Worm (Caenorhabditis elegans) whole organism, L4 larva: ENCODE results near the gene T28C6.5.

Experiments used
- D1046.2 ChIP-seq: fragments of 200-800 bp; sonication (Bioruptor generic); IDR thresholded peaks from 2 replicates; pipeline ENCODE4 v1.3.6; 2022; ENCODE audit warnings: missing genetic modification characterization, missing compliant biosample characterization
- F26F4.8 ChIP-seq: fragments of 200-800 bp; sonication (Bioruptor generic); conservative IDR thresholded peaks from 2 replicates; pipeline ENCODE4 v1.3.6; 2022; ENCODE audit warnings: missing genetic modification characterization, missing compliant biosample characterization
- F44E2.7 ChIP-seq: fragments of 200-800 bp; sonication (Bioruptor generic); IDR thresholded peaks from 2 replicates; pipeline ENCODE4 v2.1.2; 2022; ENCODE audit warnings: missing genetic modification characterization, missing compliant biosample characterization
- Y105C5A.15 ChIP-seq: fragments of 200-800 bp; sonication (Bioruptor generic); IDR thresholded peaks from 2 replicates; pipeline ENCODE4 v1.3.6; 2022; ENCODE audit warnings: missing genetic modification characterization, missing compliant biosample characterization
- Y5F2A.4 ChIP-seq: fragments of 200-800 bp; sonication (Bioruptor generic); optimal IDR thresholded peaks from 2 replicates; lab custom pipeline; 2018; ENCODE audit warnings: mild to moderate bottlenecking, missing genetic modification characterization, missing compliant biosample characterization
- aha-1 ChIP-seq: fragments of 150-350 bp; peaks from one replicate; lab custom pipeline; 2014; ENCODE audit warnings: missing biosample characterization, missing genetic modification characterization
- ama-1 ChIP-seq: fragments of 150-350 bp; optimal IDR thresholded peaks from 2 replicates; lab custom pipeline; 2014; ENCODE audit warnings: inconsistent platforms, mixed read lengths
- attf-4 ChIP-seq: sonication (generic microtip); optimal IDR thresholded peaks from 3 replicates; lab custom pipeline; 2017; ENCODE audit warnings: missing biosample characterization, missing genetic modification characterization
- ceh-20 ChIP-seq: fragments of 200-800 bp; sonication (Bioruptor generic); IDR thresholded peaks from 2 replicates; pipeline ENCODE4 v1.3.6; 2022; ENCODE audit warnings: missing genetic modification reagents, missing genetic modification characterization, missing compliant biosample characterization
- ceh-44 ChIP-seq: fragments of 200-800 bp; sonication (Bioruptor generic); IDR thresholded peaks from 2 replicates; pipeline ENCODE4 v1.3.6; 2022; ENCODE audit warnings: missing genetic modification reagents, missing genetic modification characterization, missing compliant biosample characterization
- ceh-62 ChIP-seq: sonication (generic microtip); optimal IDR thresholded peaks from 2 replicates; lab custom pipeline; 2017; ENCODE audit warnings: missing biosample characterization, missing genetic modification characterization
- ceh-82 ChIP-seq: sonication (generic microtip); optimal IDR thresholded peaks from 2 replicates; lab custom pipeline; 2017; ENCODE audit warnings: missing biosample characterization, missing genetic modification characterization
- cey-2 ChIP-seq: sonication (generic microtip); optimal IDR thresholded peaks from 3 replicates; lab custom pipeline; 2017; ENCODE audit warnings: missing genetic modification characterization, mild to moderate bottlenecking, missing compliant biosample characterization, antibody characterized with exemption, borderline replicate concordance; ENCODE audit not compliant: insufficient read depth
- ctbp-1 ChIP-seq: fragments of 200-800 bp; sonication (Bioruptor generic); IDR thresholded peaks from 2 replicates; pipeline ENCODE4 v1.3.6; 2022; ENCODE audit warnings: missing genetic modification reagents, missing genetic modification characterization, missing compliant biosample characterization
- daf-19 ChIP-seq: fragments of 200-800 bp; sonication (Bioruptor generic); conservative IDR thresholded peaks from 2 replicates; pipeline ENCODE4 v1.3.6; 2022; ENCODE audit warnings: missing genetic modification characterization, missing compliant biosample characterization
- dmd-6 ChIP-seq: fragments of 200-800 bp; sonication (Bioruptor generic); IDR thresholded peaks from 2 replicates; pipeline ENCODE4 v1.3.6; 2022; ENCODE audit warnings: missing genetic modification reagents, missing genetic modification characterization, missing compliant biosample characterization
- dmd-8 ChIP-seq: fragments of 200-800 bp; sonication (Bioruptor generic); IDR thresholded peaks from 2 replicates; pipeline ENCODE4 v1.3.6; 2022; ENCODE audit warnings: missing genetic modification characterization, missing compliant biosample characterization
- dve-1 ChIP-seq: sonication (generic microtip); optimal IDR thresholded peaks from 2 replicates; lab custom pipeline; 2017; ENCODE audit warnings: antibody characterized with exemption, mild to moderate bottlenecking, missing genetic modification characterization, missing compliant biosample characterization; ENCODE audit not compliant: insufficient read depth
- fkh-10 ChIP-seq: fragments of 150-350 bp; optimal IDR thresholded peaks from 2 replicates; lab custom pipeline; 2014; ENCODE audit warnings: missing biosample characterization, missing genetic modification reagents, missing genetic modification characterization
- hmg-1.1 ChIP-seq: fragments of 200-800 bp; sonication (Bioruptor generic); IDR thresholded peaks from 2 replicates; pipeline ENCODE4 v1.3.6; 2022; ENCODE audit warnings: missing genetic modification reagents, missing genetic modification characterization, missing compliant biosample characterization
- lin-13 ChIP-seq: fragments of 150-350 bp; optimal IDR thresholded peaks from 2 replicates; lab custom pipeline; 2014; ENCODE audit warnings: missing biosample characterization, missing genetic modification reagents, missing genetic modification characterization
- lin-39 ChIP-seq: fragments of 150-350 bp; optimal IDR thresholded peaks from 2 replicates; lab custom pipeline; 2014; ENCODE audit warnings: missing biosample characterization, missing genetic modification reagents, missing genetic modification characterization
- madf-5 ChIP-seq, 2 experiments: fragments of 200-800 bp; sonication (Bioruptor generic); IDR thresholded peaks; 2 replicates each; pipeline ENCODE4 v1.3.6; 2022; ENCODE audit warnings: missing compliant biosample characterization in 2 of 2, missing genetic modification characterization in 2 of 2
- madf-9 ChIP-seq: fragments of 200-800 bp; sonication (Bioruptor generic); conservative IDR thresholded peaks from 2 replicates; pipeline ENCODE4 v1.3.6; 2022; ENCODE audit warnings: missing genetic modification reagents, missing genetic modification characterization, missing compliant biosample characterization
- mxl-2 ChIP-seq: fragments of 200-800 bp; sonication (Bioruptor generic); conservative IDR thresholded peaks from 2 replicates; pipeline ENCODE4 v1.3.6; 2022; ENCODE audit warnings: missing genetic modification reagents, missing genetic modification characterization, missing compliant biosample characterization
- mxl-3 ChIP-seq: fragments of 200-800 bp; sonication (Bioruptor generic); optimal IDR thresholded peaks from 2 replicates; lab custom pipeline; 2018; ENCODE audit warnings: mild to moderate bottlenecking, missing genetic modification characterization, missing compliant biosample characterization
- nhr-10 ChIP-seq: fragments of 150-350 bp; optimal IDR thresholded peaks from 2 replicates; lab custom pipeline; 2014; ENCODE audit warnings: missing biosample characterization, missing genetic modification characterization
- nhr-102 ChIP-seq: sonication (generic microtip); optimal IDR thresholded peaks from 2 replicates; lab custom pipeline; 2016; ENCODE audit warnings: mild to moderate bottlenecking, missing genetic modification characterization, moderate library complexity, missing compliant biosample characterization
- nhr-11 ChIP-seq: fragments of 150-350 bp; optimal IDR thresholded peaks from 2 replicates; lab custom pipeline; 2014; ENCODE audit warnings: missing biosample characterization, missing genetic modification characterization
- nhr-237 ChIP-seq: sonication (generic microtip); optimal IDR thresholded peaks from 2 replicates; lab custom pipeline; 2017; ENCODE audit warnings: missing biosample characterization, missing genetic modification characterization
- nhr-28 ChIP-seq: fragments of 150-350 bp; optimal IDR thresholded peaks from 2 replicates; lab custom pipeline; 2014; ENCODE audit warnings: missing biosample characterization, missing genetic modification characterization
- nhr-41 ChIP-seq: fragments of 200-800 bp; sonication (Bioruptor generic); IDR thresholded peaks from 2 replicates; pipeline ENCODE4 v1.3.6; 2022; ENCODE audit warnings: missing genetic modification reagents, missing genetic modification characterization, missing compliant biosample characterization
- nhr-42 ChIP-seq: fragments of 200-800 bp; sonication (Bioruptor generic); IDR thresholded peaks from 2 replicates; pipeline ENCODE4 v1.3.6; 2022; ENCODE audit warnings: missing genetic modification characterization, missing compliant biosample characterization
- nhr-48 ChIP-seq: sonication (generic microtip); optimal IDR thresholded peaks from 2 replicates; lab custom pipeline; 2016; ENCODE audit warnings: mild to moderate bottlenecking, missing genetic modification characterization, missing compliant biosample characterization
- nhr-76 ChIP-seq: fragments of 150-350 bp; optimal IDR thresholded peaks from 2 replicates; lab custom pipeline; 2014; ENCODE audit warnings: missing biosample characterization, missing genetic modification characterization
- pha-4 ChIP-seq, 2 experiments: fragments of 150-350 bp in 1 of 2; fragments of 200-800 bp in 1 of 2; sonication (Bioruptor generic) in 1 of 2; IDR thresholded peaks in 1 of 2; optimal IDR thresholded peaks in 1 of 2; 2 replicates each; pipeline versions ENCODE4 v1.3.6 to Lab custom; 2014 to 2022; ENCODE audit warnings: missing genetic modification characterization in 2 of 2, missing genetic modification reagents in 2 of 2, missing biosample characterization in 1 of 2, missing compliant biosample characterization in 1 of 2
- php-3 ChIP-seq: fragments of 200-800 bp; sonication (Bioruptor generic); IDR thresholded peaks from 2 replicates; pipeline ENCODE4 v1.3.6; 2022; ENCODE audit warnings: missing genetic modification reagents, missing genetic modification characterization, missing compliant biosample characterization
- pqm-1 ChIP-seq: sonication (generic microtip); optimal IDR thresholded peaks from 2 replicates; lab custom pipeline; 2017; ENCODE audit warnings: missing biosample characterization, missing genetic modification characterization
- rbr-2 ChIP-seq: sonication (generic microtip); optimal IDR thresholded peaks from 2 replicates; lab custom pipeline; 2016; ENCODE audit warnings: missing genotype, missing genetic modification characterization, missing compliant biosample characterization
- skn-1 ChIP-seq: fragments of 150-350 bp; optimal IDR thresholded peaks from 2 replicates; lab custom pipeline; 2014; ENCODE audit warnings: missing biosample characterization, missing genetic modification characterization
- snpc-1.2 ChIP-seq: fragments of 200-800 bp; sonication (Bioruptor generic); IDR thresholded peaks from 2 replicates; pipeline ENCODE4 v1.3.6; 2022; ENCODE audit warnings: missing genetic modification reagents, missing genetic modification characterization, missing compliant biosample characterization
- tra-1 ChIP-seq: fragments of 200-800 bp; sonication (Bioruptor generic); IDR thresholded peaks from 2 replicates; pipeline ENCODE4 v1.3.6; 2022; ENCODE audit warnings: missing genetic modification reagents, missing genetic modification characterization, missing compliant biosample characterization
- unc-130 ChIP-seq: sonication (generic microtip); optimal IDR thresholded peaks from 2 replicates; lab custom pipeline; 2016; ENCODE audit warnings: missing genetic modification reagents, missing genetic modification characterization, missing compliant biosample characterization
- zag-1 ChIP-seq: fragments of 150-350 bp; optimal IDR thresholded peaks from 2 replicates; lab custom pipeline; 2014; ENCODE audit warnings: missing biosample characterization, missing genetic modification characterization
- zfp-2 ChIP-seq: sonication (generic microtip); optimal IDR thresholded peaks from 2 replicates; lab custom pipeline; 2016; ENCODE audit warnings: mild to moderate bottlenecking, missing genetic modification characterization, missing compliant biosample characterization
- zip-11 ChIP-seq: fragments of 200-800 bp; sonication (Bioruptor generic); IDR thresholded peaks from 2 replicates; pipeline ENCODE4 v1.3.6; 2022; ENCODE audit warnings: missing genetic modification characterization, missing compliant biosample characterization
- zip-2 ChIP-seq: fragments of 150-350 bp; optimal IDR thresholded peaks from 2 replicates; lab custom pipeline; 2014; ENCODE audit warnings: missing biosample characterization, missing genetic modification characterization
- ztf-7 ChIP-seq: fragments of 150-350 bp; optimal IDR thresholded peaks from 2 replicates; lab custom pipeline; 2014; ENCODE audit warnings: missing biosample characterization, missing genetic modification characterization

Gene T28C6.5

ce11 chrIV:8819471-8819870, 1.8 kb upstream of the T28C6.5 start:
- no peak for TF ChIP-seq ctbp-1 (GFP tag; lab: Robert Waterston, UW)
- no peak for TF ChIP-seq nhr-237 (tag; lab: Kevin White, UChicago)
- TF ChIP-seq ceh-82 (tag; lab: Kevin White, UChicago) = no peak
- TF ChIP-seq dmd-8 (GFP tag; lab: Robert Waterston, UW) = no peak
- no peak for TF ChIP-seq snpc-1.2 (GFP tag; lab: Robert Waterston, UW)

- TF ChIP-seq nhr-102 (tag; lab: Kevin White, UChicago) (no peak), mxl-3 (GFP tag; lab: Kevin White, UChicago) (no peak), madf-5 (GFP tag; IDR thresholded peaks at IDR 0.05; lab: Robert Waterston, UW) (no peak), ztf-7 (no peak), daf-19 (GFP tag; lab: Robert Waterston, UW) (no peak), nhr-41 (GFP tag; lab: Robert Waterston, UW) (no peak), tra-1 (GFP tag; lab: Robert Waterston, UW) (no peak), cey-2 (tag; lab: Kevin White, UChicago) (no peak), nhr-11 (tag; lab: Kevin White, UChicago) (no peak), dmd-6 (GFP tag; lab: Robert Waterston, UW) (no peak), fkh-10 (no peak)
Observed at ce11 chrIV:8820041-8820440, 1.2 kb upstream of the T28C6.5 start, which contains the start of gene T28C6.3. TSS of gene T28C6.3 (plus strand) at chrIV:8820341.

ce11 chrIV:8822598-8822997, 1.4 kb downstream of the T28C6.5 start:
- TF ChIP-seq hmg-1.1 (GFP tag; lab: Robert Waterston, UW) = no peak
- TF ChIP-seq nhr-237 (tag; lab: Kevin White, UChicago) = peak; percentile 40
- TF ChIP-seq ceh-62 = no peak
- TF ChIP-seq F44E2.7 (GFP tag; lab: Robert Waterston, UW) = no peak
- no peak for TF ChIP-seq pha-4 (GFP tag; IDR thresholded peaks at IDR 0.05; lab: Robert Waterston, UW)
- no peak for TF ChIP-seq pha-4 (tag; optimal IDR thresholded peaks at IDR 0.05; lab: Kevin White, UChicago)
- TF ChIP-seq nhr-28 = peak; percentile 12
- TF ChIP-seq nhr-11 (tag; lab: Kevin White, UChicago) = no peak
- TF ChIP-seq fkh-10 = no peak
- no peak for TF ChIP-seq php-3 (GFP tag; lab: Robert Waterston, UW)
- TF ChIP-seq rbr-2 = no peak
- TF ChIP-seq zag-1 (tag; lab: Kevin White, UChicago) = no peak
- TF ChIP-seq nhr-76 = no peak
- TF ChIP-seq ctbp-1 (GFP tag; lab: Robert Waterston, UW) = no peak
- no peak for TF ChIP-seq ceh-82 (tag; lab: Kevin White, UChicago)
- TF ChIP-seq attf-4 (tag; lab: Kevin White, UChicago) = no peak
- no peak for TF ChIP-seq zfp-2 (tag; lab: Kevin White, UChicago)
- no peak for TF ChIP-seq dmd-8 (GFP tag; lab: Robert Waterston, UW)
- no peak for TF ChIP-seq mxl-2 (GFP tag; lab: Robert Waterston, UW)
- TF ChIP-seq tra-1 (GFP tag; lab: Robert Waterston, UW) = no peak
- no peak for TF ChIP-seq madf-9 (GFP tag; lab: Robert Waterston, UW)
- TF ChIP-seq Y5F2A.4 (GFP tag; lab: Kevin White, UChicago) = no peak
- no peak for TF ChIP-seq D1046.2
- TF ChIP-seq ztf-7 = no peak
- TF ChIP-seq Y105C5A.15 = 0 out of 2 replicates have a peak, but pooled peaks have one; percentile 31
- no peak for TF ChIP-seq ceh-44 (GFP tag; lab: Robert Waterston, UW)
- TF ChIP-seq skn-1 (tag; lab: Kevin White, UChicago) = no peak
- TF ChIP-seq ceh-20 (GFP tag; lab: Robert Waterston, UW) = no peak
- TF ChIP-seq madf-5 (GFP tag; IDR thresholded peaks at IDR 0.05; lab: Robert Waterston, UW) = no peak
- TF ChIP-seq aha-1 = no peak
- no peak for TF ChIP-seq lin-13
- TF ChIP-seq dve-1 (tag; lab: Kevin White, UChicago) = no peak
- no peak for TF ChIP-seq nhr-48 (tag; lab: Kevin White, UChicago)
- TF ChIP-seq unc-130 (GFP tag; lab: Kevin White, UChicago) = no peak
- no peak for TF ChIP-seq F26F4.8
- TF ChIP-seq ama-1 = peak; percentile 43
- no peak for TF ChIP-seq lin-39
- TF ChIP-seq nhr-10 = peak; percentile 53
- no peak for TF ChIP-seq pqm-1 (tag; lab: Kevin White, UChicago)
- TF ChIP-seq zip-2 (tag; lab: Kevin White, UChicago) = no peak
- no peak for TF ChIP-seq zip-11 (GFP tag; lab: Robert Waterston, UW)
- TF ChIP-seq nhr-42 (GFP tag; lab: Robert Waterston, UW) = no peak
